Fruit fly (Drosophila melanogaster) whole organism, embryonic: ENCODE results near the gene CG33298.

ENCODE experiments used
- ATbp ChIP-seq: fragments of 200-800 bp; sonication (Bioruptor generic); optimal IDR thresholded peaks from 2 replicates; lab custom pipeline; 2017; ENCODE audit warnings: missing biosample characterization, mild to moderate bottlenecking, missing genetic modification characterization, missing genetic modification reagents
- Abd-B ChIP-seq: fragments of 200-800 bp; sonication (Bioruptor generic); optimal IDR thresholded peaks from 2 replicates; lab custom pipeline; 2018; ENCODE audit warnings: missing biosample characterization, mild to moderate bottlenecking, missing genetic modification characterization, moderate library complexity
- Atf-2 ChIP-seq: fragments of 200-800 bp; sonication (Bioruptor generic); optimal IDR thresholded peaks from 2 replicates; lab custom pipeline; 2016; ENCODE audit warnings: missing biosample characterization, missing genetic modification characterization
- B-H1 ChIP-seq: fragments of 200-800 bp; sonication (Bioruptor generic); IDR thresholded peaks from 3 replicates; pipeline ENCODE4 v1.3.6; 2022; ENCODE audit warnings: missing biosample characterization, missing genetic modification characterization
- Bteb2 ChIP-seq: fragments of 200-800 bp; sonication (Bioruptor generic); optimal IDR thresholded peaks from 2 replicates; lab custom pipeline; 2016; ENCODE audit warnings: missing biosample characterization, missing genetic modification characterization
- CG10366 ChIP-seq: fragments of 200-800 bp; sonication (Bioruptor generic); IDR thresholded peaks from 2 replicates; pipeline ENCODE4 v1.3.6; 2022; ENCODE audit warnings: missing biosample characterization, missing genetic modification characterization
- CG10543 ChIP-seq: fragments of 200-800 bp; sonication (Bioruptor generic); optimal IDR thresholded peaks from 3 replicates; lab custom pipeline; 2017; ENCODE audit warnings: missing biosample characterization, mild to moderate bottlenecking, missing genetic modification characterization, moderate library complexity
- CG11696 ChIP-seq: fragments of 200-800 bp; sonication (Bioruptor generic); IDR thresholded peaks from 2 replicates; pipeline ENCODE4 v1.3.6; 2022; ENCODE audit warnings: missing biosample characterization, missing genetic modification characterization
- CG12155 ChIP-seq: fragments of 200-800 bp; sonication (Bioruptor generic); optimal IDR thresholded peaks from 3 replicates; lab custom pipeline; 2016; ENCODE audit warnings: missing biosample characterization, missing genetic modification characterization
- CG13123 ChIP-seq: fragments of 200-800 bp; sonication (Bioruptor generic); optimal IDR thresholded peaks from 2 replicates; lab custom pipeline; 2016; ENCODE audit warnings: missing biosample characterization, missing genetic modification characterization
- CG15514 ChIP-seq: fragments of 200-800 bp; sonication (Bioruptor generic); optimal IDR thresholded peaks from 3 replicates; lab custom pipeline; 2017; ENCODE audit warnings: missing biosample characterization, missing genetic modification characterization, mild to moderate bottlenecking, moderate library complexity, missing genetic modification reagents
- CG2120 ChIP-seq: fragments of 200-800 bp; sonication (Bioruptor generic); optimal IDR thresholded peaks from 3 replicates; lab custom pipeline; 2016; ENCODE audit warnings: missing biosample characterization, missing genetic modification characterization
- CG2889 ChIP-seq: fragments of 200-800 bp; sonication (Bioruptor generic); IDR thresholded peaks from 3 replicates; pipeline ENCODE4 v1.3.6; 2022; ENCODE audit warnings: missing biosample characterization, missing genetic modification characterization
- CG30403 ChIP-seq: fragments of 200-800 bp; sonication (Bioruptor generic); optimal IDR thresholded peaks from 3 replicates; lab custom pipeline; 2016; ENCODE audit warnings: missing biosample characterization, missing genetic modification characterization
- CG4282 ChIP-seq: fragments of 200-800 bp; sonication (Bioruptor generic); optimal IDR thresholded peaks from 2 replicates; lab custom pipeline; 2016; ENCODE audit warnings: missing biosample characterization, missing genetic modification characterization
- CG4404 ChIP-seq: fragments of 200-800 bp; sonication (Bioruptor generic); IDR thresholded peaks from 2 replicates; pipeline ENCODE4 v1.3.6; 2022; ENCODE audit warnings: missing biosample characterization, missing genetic modification characterization
- CG4730 ChIP-seq: fragments of 200-800 bp; sonication (Bioruptor generic); IDR thresholded peaks from 2 replicates; pipeline ENCODE4 v1.3.6; 2022; ENCODE audit warnings: missing biosample characterization, missing genetic modification characterization
- CG5245 ChIP-seq: fragments of 200-800 bp; sonication (Bioruptor generic); optimal IDR thresholded peaks from 3 replicates; lab custom pipeline; 2016; ENCODE audit warnings: missing biosample characterization, missing genetic modification characterization
- CG7556 ChIP-seq: fragments of 200-800 bp; sonication (Bioruptor generic); optimal IDR thresholded peaks from 2 replicates; lab custom pipeline; 2017; ENCODE audit warnings: missing biosample characterization, mild to moderate bottlenecking, missing genetic modification characterization
- CG8944 ChIP-seq: fragments of 200-800 bp; sonication (Bioruptor generic); optimal IDR thresholded peaks from 3 replicates; lab custom pipeline; 2016; ENCODE audit warnings: missing biosample characterization, missing genetic modification characterization
- CG9817 ChIP-seq: fragments of 200-800 bp; sonication (Bioruptor generic); optimal IDR thresholded peaks from 2 replicates; lab custom pipeline; 2018; ENCODE audit warnings: missing biosample characterization, mild to moderate bottlenecking, missing genetic modification characterization, moderate library complexity
- CG9932 ChIP-seq: fragments of 200-800 bp; sonication (Bioruptor generic); IDR thresholded peaks from 2 replicates; pipeline ENCODE4 v1.3.6; 2022; ENCODE audit warnings: missing biosample characterization, missing genetic modification characterization
- Dad ChIP-seq: fragments of 200-800 bp; sonication (Bioruptor generic); optimal IDR thresholded peaks from 3 replicates; lab custom pipeline; 2016; ENCODE audit warnings: missing biosample characterization, missing genetic modification characterization
- Deaf1 ChIP-seq: fragments of 200-800 bp; optimal IDR thresholded peaks from 3 replicates; lab custom pipeline; 2019; ENCODE audit warnings: missing biosample characterization, mild to moderate bottlenecking, missing genetic modification characterization, moderate library complexity
- Fer1 ChIP-seq: fragments of 200-800 bp; sonication (Bioruptor generic); optimal IDR thresholded peaks from 2 replicates; lab custom pipeline; 2017; ENCODE audit warnings: missing biosample characterization, mild to moderate bottlenecking, missing genetic modification characterization
- Fer2 ChIP-seq: fragments of 200-800 bp; sonication (Bioruptor generic); optimal IDR thresholded peaks from 2 replicates; lab custom pipeline; 2018; ENCODE audit warnings: missing biosample characterization, mild to moderate bottlenecking, missing genetic modification characterization, moderate library complexity
- Fer3 ChIP-seq: fragments of 200-800 bp; sonication (Bioruptor generic); optimal IDR thresholded peaks from 2 replicates; lab custom pipeline; 2018; ENCODE audit warnings: missing biosample characterization, mild to moderate bottlenecking, missing genetic modification characterization, moderate library complexity
- HHEX ChIP-seq: fragments of 200-800 bp; sonication (Bioruptor generic); optimal IDR thresholded peaks from 3 replicates; lab custom pipeline; 2017; ENCODE audit warnings: missing biosample characterization, mild to moderate bottlenecking, missing genetic modification characterization, missing genetic modification reagents
- Hand ChIP-seq: fragments of 200-800 bp; sonication (Bioruptor generic); optimal IDR thresholded peaks from 2 replicates; lab custom pipeline; 2017; ENCODE audit warnings: mild to moderate bottlenecking, missing biosample characterization, missing genetic modification reagents, missing genetic modification characterization
- Jarid2 ChIP-seq: fragments of 200-800 bp; sonication (Bioruptor generic); optimal IDR thresholded peaks from 3 replicates; lab custom pipeline; 2017; ENCODE audit warnings: mild to moderate bottlenecking, missing biosample characterization, missing genetic modification reagents, missing genetic modification characterization
- MTF-1 ChIP-seq: fragments of 200-800 bp; sonication (Bioruptor generic); optimal IDR thresholded peaks from 2 replicates; lab custom pipeline; 2018; ENCODE audit warnings: missing biosample characterization, mild to moderate bottlenecking, missing genetic modification characterization, borderline replicate concordance
- Nf-YC ChIP-seq: fragments of 200-800 bp; optimal IDR thresholded peaks from 3 replicates; lab custom pipeline; 2019; ENCODE audit warnings: missing biosample characterization, mild to moderate bottlenecking, missing genetic modification characterization, moderate library complexity
- Ravus ChIP-seq: fragments of 200-800 bp; sonication (Bioruptor generic); IDR thresholded peaks from 2 replicates; pipeline ENCODE4 v1.3.6; 2022; ENCODE audit warnings: missing biosample characterization, missing genetic modification characterization
- Sry-δ ChIP-seq: fragments of 200-800 bp; sonication (Bioruptor generic); optimal IDR thresholded peaks from 2 replicates; lab custom pipeline; 2016; ENCODE audit warnings: missing biosample characterization, missing genetic modification characterization
- Stat92E ChIP-seq, 3 experiments: fragments of >200 bp in 2 of 3; fragments of 200-800 bp in 1 of 3; sonication (Bioruptor generic) in 1 of 3; optimal IDR thresholded peaks; 2 replicates each; lab custom pipeline; 2017 to 2019; ENCODE audit warnings: missing biosample characterization in 3 of 3, missing genetic modification characterization in 3 of 3, mild to moderate bottlenecking in 1 of 3, moderate library complexity in 1 of 3
- Xbp1 ChIP-seq: fragments of 200-800 bp; sonication (Bioruptor generic); optimal IDR thresholded peaks from 3 replicates; lab custom pipeline; 2016; ENCODE audit warnings: missing biosample characterization, mild to moderate bottlenecking, missing genetic modification characterization
- abd-A ChIP-seq: fragments of 200-800 bp; sonication (Bioruptor generic); optimal IDR thresholded peaks from 3 replicates; lab custom pipeline; 2019; ENCODE audit warnings: missing biosample characterization, mild to moderate bottlenecking, missing genetic modification characterization, moderate library complexity
- crol ChIP-seq: fragments of 200-800 bp; sonication (Bioruptor generic); IDR thresholded peaks from 2 replicates; pipeline ENCODE4 v1.3.6; 2022; ENCODE audit warnings: missing biosample characterization, missing genetic modification characterization
- ewg ChIP-seq: fragments of 200-800 bp; sonication (Bioruptor generic); optimal IDR thresholded peaks from 3 replicates; lab custom pipeline; 2017; ENCODE audit warnings: mild to moderate bottlenecking, missing biosample characterization, missing genetic modification reagents, missing genetic modification characterization
- fd102C ChIP-seq: fragments of 200-800 bp; sonication (Bioruptor generic); optimal IDR thresholded peaks from 2 replicates; lab custom pipeline; 2018; ENCODE audit warnings: missing biosample characterization, mild to moderate bottlenecking, missing genetic modification characterization, moderate library complexity
- ftz-f1 ChIP-seq: fragments of 200-800 bp; sonication (Bioruptor generic); optimal IDR thresholded peaks from 2 replicates; lab custom pipeline; 2016; ENCODE audit warnings: missing biosample characterization, missing genetic modification characterization
- h ChIP-seq: fragments of >200 bp; optimal IDR thresholded peaks from 2 replicates; lab custom pipeline; 2017
- her ChIP-seq: fragments of 200-800 bp; sonication (Bioruptor generic); optimal IDR thresholded peaks from 2 replicates; lab custom pipeline; 2016; ENCODE audit warnings: missing biosample characterization, missing genetic modification characterization
- mam ChIP-seq: fragments of 200-800 bp; sonication (Bioruptor generic); optimal IDR thresholded peaks from 3 replicates; lab custom pipeline; 2016; ENCODE audit warnings: missing biosample characterization, missing genetic modification characterization
- org-1 ChIP-seq: fragments of 200-800 bp; sonication (Bioruptor generic); optimal IDR thresholded peaks from 2 replicates; lab custom pipeline; 2017; ENCODE audit warnings: missing biosample characterization, missing genetic modification characterization
- phol ChIP-seq: fragments of 200-800 bp; sonication (Bioruptor generic); optimal IDR thresholded peaks from 3 replicates; lab custom pipeline; 2018; ENCODE audit warnings: missing biosample characterization, mild to moderate bottlenecking, missing genetic modification characterization, moderate library complexity
- tin ChIP-seq: fragments of 200-800 bp; sonication (Bioruptor generic); optimal IDR thresholded peaks from 3 replicates; lab custom pipeline; 2016; ENCODE audit warnings: missing biosample characterization, missing genetic modification characterization
- tx ChIP-seq: fragments of 200-800 bp; sonication (Bioruptor generic); optimal IDR thresholded peaks from 2 replicates; lab custom pipeline; 2016; ENCODE audit warnings: missing biosample characterization, missing genetic modification characterization
- wdn ChIP-seq: fragments of 200-800 bp; sonication (Bioruptor generic); IDR thresholded peaks from 2 replicates; pipeline ENCODE4 v1.3.6; 2022; ENCODE audit warnings: missing biosample characterization, missing genetic modification characterization

CG33298 gene

DNA sequence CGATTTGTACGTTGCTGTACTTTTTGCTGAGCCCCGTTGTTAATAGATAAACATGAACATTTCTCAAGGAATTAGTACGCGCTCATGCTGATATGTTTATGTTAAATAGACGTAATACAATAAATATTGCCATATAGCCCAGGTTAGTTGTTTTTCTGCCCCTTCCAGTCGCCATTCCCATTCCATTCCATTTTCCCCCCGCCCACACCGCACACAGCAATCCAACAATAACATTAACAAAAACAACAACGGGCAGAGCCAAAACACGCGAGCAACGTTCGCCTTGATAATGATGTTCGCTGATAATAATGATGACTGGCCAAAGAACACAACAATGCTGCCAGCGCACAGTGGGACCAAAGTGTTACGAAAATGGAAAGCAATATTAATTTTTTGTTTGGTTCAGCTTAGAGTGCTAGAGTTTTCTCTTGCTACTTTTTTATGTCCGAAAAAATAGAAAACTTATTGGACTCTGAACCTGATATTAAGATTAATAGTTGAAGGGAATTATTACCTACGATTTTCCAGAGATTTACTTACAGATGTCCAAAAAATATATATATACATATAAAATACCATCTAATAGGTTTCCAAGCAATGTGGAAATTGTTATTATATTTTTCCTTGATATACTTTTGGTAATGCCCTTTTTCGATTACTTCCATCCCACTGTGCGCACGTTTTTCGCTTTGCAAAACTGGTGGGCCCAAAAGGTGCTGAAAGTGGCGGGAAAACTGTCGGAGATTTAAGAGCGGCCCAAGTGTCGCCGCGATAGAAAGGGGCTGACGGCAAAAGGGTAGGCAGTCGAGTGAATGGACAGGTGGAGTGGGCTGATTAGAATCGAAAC, 74.5 kb downstream of the CG33298 start (continued):
- TF ChIP-seq Deaf1 (tag; lab: Kevin White, UChicago) (peak; percentile 87), phol (tag; lab: Kevin White, UChicago) (peak; percentile 96), mam (GFP tag; lab: Kevin White, UChicago) (peak; percentile 83), CG4730 (GFP tag; lab: Robert Waterston, UW) (peak; percentile 74), Jarid2 (GFP tag; lab: Kevin White, UChicago) (peak; percentile 87), Hand (GFP tag; lab: Kevin White, UChicago) (peak; percentile 96), B-H1 (GFP tag; lab: Robert Waterston, UW) (peak; percentile 82), h (lab: Kevin White, UChicago) (no peak), CG9932 (GFP tag; lab: Robert Waterston, UW) (peak; percentile 89), crol (GFP tag; lab: Robert Waterston, UW) (peak; percentile 54), CG4282 (GFP tag; lab: Kevin White, UChicago) (peak; percentile 93), MTF-1 (GFP tag; lab: Kevin White, UChicago) (peak; percentile 85), CG8944 (GFP tag; lab: Kevin White, UChicago) (peak; percentile 73), Atf-2 (GFP tag; lab: Kevin White, UChicago) (peak; percentile 68), tx (GFP tag; lab: Kevin White, UChicago) (peak; percentile 85), CG11696 (no peak; the same call in none of the 2 replicates), org-1 (peak; percentile 97), fd102C (GFP tag; lab: Kevin White, UChicago) (peak; percentile 59), wdn (no peak; the same call in 1 of the 2 replicates), CG7556 (GFP tag; lab: Kevin White, UChicago) (peak; percentile 99), CG12155 (peak; percentile 92), her (peak; percentile 74), tin (peak; percentile 94), Abd-B (GFP tag; lab: Kevin White, UChicago) (peak; percentile 96), ftz-f1 (GFP tag; lab: Kevin White, UChicago) (peak; percentile 52), HHEX (GFP tag; lab: Kevin White, UChicago) (peak; percentile 97), Dad (GFP tag; lab: Kevin White, UChicago) (peak; percentile 80), CG2889 (GFP tag; lab: Robert Waterston, UW) (peak; percentile 73), Fer3 (tag; lab: Kevin White, UChicago) (peak; percentile 96), CG10366 (GFP tag; lab: Robert Waterston, UW) (peak; percentile 85), CG5245 (GFP tag; lab: Kevin White, UChicago) (peak; percentile 92), ewg (GFP tag; lab: Kevin White, UChicago) (peak; percentile 91), Fer2 (peak; percentile 90), CG2120 (GFP tag; lab: Kevin White, UChicago) (peak; percentile 95), Nf-YC (tag; lab: Kevin White, UChicago) (peak; percentile 90), CG10543 (GFP tag; lab: Kevin White, UChicago) (peak; percentile 96), CG9817 (peak; percentile 93), CG13123 (GFP tag; lab: Kevin White, UChicago) (peak; percentile 84), CG30403 (GFP tag; lab: Kevin White, UChicago) (peak; percentile 98), Bteb2 (GFP tag; lab: Kevin White, UChicago) (peak; percentile 83), Sry-δ (peak; percentile 38), ATbp (GFP tag; lab: Kevin White, UChicago) (peak; percentile 93), Xbp1 (peak; percentile 96), CG4404 (GFP tag; lab: Robert Waterston, UW) (peak; percentile 87), CG15514 (GFP tag; lab: Kevin White, UChicago) (peak; percentile 90), abd-A (tag; lab: Kevin White, UChicago) (peak; percentile 71), Fer1 (peak; percentile 97), Ravus (GFP tag; lab: Robert Waterston, UW) (peak; percentile 74), Stat92E (GFP tag; optimal IDR thresholded peaks at IDR 0.05; lab: Kevin White, UChicago) (peak in 1 of 3 experiments; percentile 84)
